Worm (Caenorhabditis elegans) whole organism, L4/young adult: ENCODE measurements around the gene W05E10.5.

Experiments used
- W03F9.2 ChIP-seq: fragments of 150-350 bp; optimal IDR thresholded peaks from 2 replicates; lab custom pipeline; 2014; ENCODE audit warnings: missing biosample characterization, missing genetic modification characterization
- dao-5 ChIP-seq: sonication (generic microtip); optimal IDR thresholded peaks from 2 replicates; lab custom pipeline; 2016; ENCODE audit warnings: missing genotype, missing genetic modification characterization, moderate library complexity, missing compliant biosample characterization
- him-1 ChIP-seq: sonication (generic microtip); optimal IDR thresholded peaks from 2 replicates; lab custom pipeline; 2016; ENCODE audit warnings: missing genotype, missing genetic modification reagents, missing genetic modification characterization, missing compliant biosample characterization

W05E10.5 gene

DNA sequence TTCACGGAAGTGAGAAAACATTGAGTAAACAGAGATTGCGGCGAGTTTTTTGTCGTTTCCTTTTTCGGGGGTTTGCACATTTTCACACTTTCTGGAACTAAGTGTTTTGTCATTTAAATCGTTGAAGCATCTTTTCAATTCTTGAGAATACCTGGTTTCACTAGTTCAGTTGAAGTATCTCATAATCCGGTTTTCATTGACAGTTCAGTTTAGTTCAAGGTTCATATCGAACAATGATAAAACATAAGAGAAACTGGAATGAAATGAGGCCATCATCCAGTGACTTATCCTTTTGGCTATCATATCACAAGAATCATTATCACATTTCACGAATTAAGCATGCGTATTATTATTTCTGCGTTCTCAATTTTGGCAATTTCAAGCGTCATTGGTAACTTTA is 28.3 kb downstream of the W05E10.5 start, which contains the start of gene F46F3.3:
F46F3.3 (plus strand) TSS at position 301 of the 400 bp plus-strand sequence.
- no peak for TF ChIP-seq dao-5 (tag; lab: Kevin White, UChicago)
- TF ChIP-seq W03F9.2 (tag; lab: Kevin White, UChicago) = no peak
- no peak for TF ChIP-seq him-1 (tag; lab: Kevin White, UChicago)

ce11 chrV:11664875-11665384 is 30.6 kb downstream of the W05E10.5 start, which contains the start of gene ceh-27:
ceh-27 (minus strand) TSS chrV:11665102.
- TF ChIP-seq dao-5 (tag; lab: Kevin White, UChicago) (no peak), W03F9.2 (tag; lab: Kevin White, UChicago) (no peak), him-1 (tag; lab: Kevin White, UChicago) (no peak)

DNA sequence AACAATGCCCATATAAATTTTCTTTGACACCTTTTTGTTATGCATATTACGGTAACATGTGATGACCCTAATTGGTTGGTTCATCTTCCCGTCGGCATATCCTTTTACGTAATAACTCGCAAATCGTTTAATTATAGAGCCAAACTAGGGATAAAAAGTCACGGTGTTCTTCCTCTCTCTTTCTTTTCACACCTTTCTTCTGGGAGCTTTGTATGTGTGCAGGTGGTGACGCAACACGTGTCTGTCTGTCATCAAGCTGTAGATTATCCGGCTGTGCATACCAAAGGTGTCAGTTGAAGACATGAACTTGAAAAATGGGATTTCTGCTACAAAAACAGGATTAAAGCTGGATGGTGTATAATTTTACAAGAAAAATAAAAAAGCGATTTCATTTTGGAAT is 34.9 kb downstream of the W05E10.5 start:
- TF ChIP-seq W03F9.2 (tag; lab: Kevin White, UChicago) = no peak
- TF ChIP-seq him-1 (tag; lab: Kevin White, UChicago) = no peak
- TF ChIP-seq dao-5 (tag; lab: Kevin White, UChicago) = no peak

ce11 chrV:11656469-11656868 is 39.0 kb downstream of the W05E10.5 start:
- TF ChIP-seq him-1 (tag; lab: Kevin White, UChicago) (no peak), dao-5 (tag; lab: Kevin White, UChicago) (no peak), W03F9.2 (tag; lab: Kevin White, UChicago) (no peak)

DNA sequence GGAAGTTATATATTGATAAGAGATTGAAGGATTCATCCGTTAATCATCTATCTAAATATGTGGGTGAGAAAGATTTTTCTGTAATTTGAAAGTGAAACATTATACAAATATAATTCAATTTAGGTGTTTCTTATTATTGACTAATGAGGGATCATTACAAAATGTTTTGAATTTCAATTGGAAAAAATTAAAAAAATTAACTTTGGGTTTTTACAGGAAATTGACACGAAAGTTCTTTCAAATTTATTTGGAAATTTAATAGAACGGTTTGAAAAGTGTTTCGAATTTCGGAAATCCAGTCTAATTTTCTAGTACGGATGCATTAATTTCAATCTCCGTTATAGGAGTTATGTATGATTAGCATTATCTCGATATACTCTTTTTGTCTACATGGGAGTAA is 42.4 kb downstream of the W05E10.5 start:
- TF ChIP-seq dao-5 (tag; lab: Kevin White, UChicago) (no peak), him-1 (tag; lab: Kevin White, UChicago) (no peak), W03F9.2 (tag; lab: Kevin White, UChicago) (no peak)

ce11 chrV:11650720-11651119 is 44.8 kb downstream of the W05E10.5 start, which contains the start of gene zip-10:
zip-10 (minus strand) TSS chrV:11650762.
- TF ChIP-seq him-1 (tag; lab: Kevin White, UChicago) (no peak), W03F9.2 (tag; lab: Kevin White, UChicago) (no peak), dao-5 (tag; lab: Kevin White, UChicago) (no peak)

ce11 chrV:11649254-11649653 is 46.2 kb downstream of the W05E10.5 start:
- TF ChIP-seq dao-5 (tag; lab: Kevin White, UChicago) (no peak), W03F9.2 (tag; lab: Kevin White, UChicago) (no peak), him-1 (tag; lab: Kevin White, UChicago) (no peak)

ce11 chrV:11648435-11648834 is 47.1 kb downstream of the W05E10.5 start:
- TF ChIP-seq him-1 (tag; lab: Kevin White, UChicago) (no peak), dao-5 (tag; lab: Kevin White, UChicago) (no peak), W03F9.2 (tag; lab: Kevin White, UChicago) (no peak)

DNA sequence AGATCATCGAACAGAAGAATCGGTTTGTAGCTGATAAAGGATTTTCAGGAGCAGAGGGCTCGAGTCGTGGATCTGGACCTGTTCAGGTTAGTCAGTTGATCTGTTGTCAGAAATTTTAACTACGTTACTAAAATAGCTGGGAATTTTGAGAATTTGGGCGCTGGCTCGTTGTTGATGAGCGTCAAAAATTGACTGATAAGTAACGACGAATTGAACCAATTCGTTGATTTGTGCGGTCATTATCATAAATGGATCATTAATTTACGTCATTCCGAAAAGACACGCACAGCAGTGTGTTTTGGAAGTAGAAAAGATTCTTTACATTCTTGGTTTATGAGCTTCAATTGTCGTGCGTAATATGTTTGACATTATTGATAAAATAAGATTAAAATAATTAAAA is 47.7 kb downstream of the W05E10.5 start:
- TF ChIP-seq him-1 (tag; lab: Kevin White, UChicago) = no peak
- TF ChIP-seq dao-5 (tag; lab: Kevin White, UChicago) = no peak
- no peak for TF ChIP-seq W03F9.2 (tag; lab: Kevin White, UChicago)

- TF ChIP-seq him-1 (tag; lab: Kevin White, UChicago) = no peak
Observed at ce11 chrV:11645244-11645643, 50.3 kb downstream of the W05E10.5 start, which contains the start of gene skp-1. skp-1 (plus strand) TSS chrV:11645481.

DNA sequence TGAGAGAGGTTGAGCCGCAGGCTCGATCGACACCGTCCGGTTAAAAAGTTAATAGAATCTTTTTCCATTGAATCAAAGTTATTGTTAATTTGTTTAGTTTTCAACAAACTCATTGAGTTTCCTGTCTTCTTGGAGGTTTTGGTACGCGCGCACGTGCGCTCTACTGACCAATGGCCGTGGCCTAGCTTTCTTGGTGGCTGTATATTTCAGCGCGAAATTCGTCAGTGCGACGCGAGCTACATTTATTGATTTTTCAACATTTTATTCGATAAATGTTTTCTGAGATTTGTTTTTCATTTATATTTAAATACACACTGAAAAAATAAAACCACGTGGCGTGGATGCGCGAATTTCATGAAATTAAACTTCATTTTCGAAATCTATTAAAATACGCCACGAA is 51.3 kb downstream of the W05E10.5 start, which contains the start of gene bir-1:
bir-1 (plus strand) TSS at position 312 of the 400 bp plus-strand sequence.
- peak; percentile 34 for TF ChIP-seq W03F9.2 (tag; lab: Kevin White, UChicago)
- no peak for TF ChIP-seq dao-5 (tag; lab: Kevin White, UChicago)
- peak; percentile 44 for TF ChIP-seq him-1 (tag; lab: Kevin White, UChicago)
